Worm (Caenorhabditis elegans) whole organism, midembryonic: ENCODE data around the gene vhp-1.

Experiments
- T22C8.4 ChIP-seq: fragments of 200-800 bp; sonication (Bioruptor generic); IDR thresholded peaks from 2 replicates; pipeline ENCODE4 v1.3.6; 2022; ENCODE audit warnings: missing genetic modification characterization, missing compliant biosample characterization
- flt-1 ChIP-seq: fragments of 200-800 bp; sonication (Bioruptor generic); IDR thresholded peaks from 2 replicates; pipeline ENCODE4 v1.3.6; 2022; ENCODE audit warnings: missing genetic modification characterization, missing compliant biosample characterization
- klf-2 ChIP-seq: fragments of 200-800 bp; sonication (Bioruptor generic); conservative IDR thresholded peaks from 2 replicates; pipeline ENCODE4 v1.3.6; 2022; ENCODE audit warnings: missing genetic modification reagents, missing genetic modification characterization, missing compliant biosample characterization
- tab-1 ChIP-seq: fragments of 200-800 bp; sonication (Bioruptor generic); IDR thresholded peaks from 2 replicates; pipeline ENCODE4 v1.3.6; 2022; ENCODE audit warnings: missing genetic modification characterization, missing compliant biosample characterization
- ztf-23 ChIP-seq: fragments of 200-800 bp; sonication (Bioruptor generic); IDR thresholded peaks from 2 replicates; pipeline ENCODE4 v1.3.6; 2022; ENCODE audit warnings: missing genetic modification reagents, missing genetic modification characterization, missing compliant biosample characterization
- ztf-29 ChIP-seq: fragments of 200-800 bp; sonication (Bioruptor generic); IDR thresholded peaks from 2 replicates; pipeline ENCODE4 v1.3.6; 2022; ENCODE audit warnings: missing genetic modification reagents, missing genetic modification characterization, missing compliant biosample characterization

ce11 chrII:5276736-5277135 is 46.3 kb upstream of the vhp-1 start:
- TF ChIP-seq klf-2 = no peak
- no peak for TF ChIP-seq flt-1 (GFP tag; lab: Robert Waterston, UW)
- TF ChIP-seq T22C8.4 (GFP tag; lab: Robert Waterston, UW) = no peak
- no peak for TF ChIP-seq ztf-23 (GFP tag; lab: Robert Waterston, UW)
- no peak for TF ChIP-seq ztf-29 (GFP tag; lab: Robert Waterston, UW)
- no peak for TF ChIP-seq tab-1 (GFP tag; lab: Robert Waterston, UW)
